Fruit fly (Drosophila melanogaster): ENCODE results near the gene REPTOR-BP.

Gene REPTOR-BP

DNA sequence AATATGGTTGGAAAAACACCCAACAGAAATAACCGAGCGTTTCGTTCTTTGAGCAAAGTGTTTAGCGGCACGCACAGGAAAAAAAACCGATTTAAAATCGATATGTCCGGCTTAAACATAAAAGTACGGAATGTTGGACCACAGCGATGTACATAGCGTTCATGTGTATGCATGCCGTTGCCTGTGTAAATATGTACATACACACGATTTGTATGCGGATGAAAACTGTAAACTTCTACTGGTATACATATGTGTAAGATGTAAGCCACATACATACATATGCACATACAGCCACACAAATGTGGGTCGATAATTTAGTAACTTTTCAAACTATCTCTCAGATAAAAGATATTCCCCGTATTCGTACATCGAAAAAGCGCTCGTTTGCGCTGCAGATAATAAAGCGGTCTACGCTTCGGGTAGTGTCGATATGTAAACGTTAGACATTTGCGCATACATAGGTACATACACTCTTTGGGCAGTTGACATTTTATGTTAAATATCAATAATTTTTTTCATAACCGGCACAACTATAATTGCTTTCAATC is 14.2 kb upstream of the REPTOR-BP start (continued):
- no peak for TF ChIP-seq tin (GFP tag; optimal IDR thresholded peaks at IDR 0.05)
- no peak for TF ChIP-seq Mad (GFP tag; optimal IDR thresholded peaks at IDR 0.05)
- TF ChIP-seq CG7357 (GFP tag; IDR thresholded peaks at IDR 0.05) = no peak
- TF ChIP-seq sna (GFP tag; IDR thresholded peaks at IDR 0.05; ENCODE audit: partially characterized antibody) = no peak
- TF ChIP-seq Sin3A (optimal IDR thresholded peaks at IDR 0.05) = no peak
- TF ChIP-seq eve (GFP tag; optimal IDR thresholded peaks at IDR 0.05) = peak in 1 of 2 experiments; percentile 91
- TF ChIP-seq PHDP (tag; optimal IDR thresholded peaks at IDR 0.05) = no peak
- TF ChIP-seq amos (GFP tag; IDR thresholded peaks at IDR 0.05; ENCODE audit: partially characterized antibody) = no peak
- TF ChIP-seq trem (tag; optimal IDR thresholded peaks at IDR 0.05) = no peak
- TF ChIP-seq MTF-1 (GFP tag; optimal IDR thresholded peaks at IDR 0.05; ENCODE audit: borderline replicate concordance) = no peak
- TF ChIP-seq Nf-YA (GFP tag; IDR thresholded peaks at IDR 0.05) = no peak
- TF ChIP-seq pfk (GFP tag; optimal IDR thresholded peaks at IDR 0.05) = peak; percentile 75
- 0 out of 2 replicates have a peak, but pooled peaks have one; percentile 17 for TF ChIP-seq Scr (GFP tag; IDR thresholded peaks at IDR 0.05; ENCODE audit: partially characterized antibody)
- TF ChIP-seq CG16815 (GFP tag; optimal IDR thresholded peaks at IDR 0.05) = no peak
- TF ChIP-seq CG6854 (GFP tag; optimal IDR thresholded peaks at IDR 0.05) = no peak
- no peak for TF ChIP-seq H2.0 (GFP tag; IDR thresholded peaks at IDR 0.05)
- TF ChIP-seq CG10462 (GFP tag; optimal IDR thresholded peaks at IDR 0.05) = no peak
- TF ChIP-seq Mrtf (GFP tag; IDR thresholded peaks at IDR 0.05) = no peak
- peak; percentile 55 for TF ChIP-seq CG12299 (tag; optimal IDR thresholded peaks at IDR 0.05)
- TF ChIP-seq Drgx (GFP tag; IDR thresholded peaks at IDR 0.05) = no peak
- peak; percentile 1 for TF ChIP-seq Side (GFP tag; optimal IDR thresholded peaks at IDR 0.05)
- TF ChIP-seq nau (GFP tag; optimal IDR thresholded peaks at IDR 0.05) = peak; percentile 3
- TF ChIP-seq caup (GFP tag; optimal IDR thresholded peaks at IDR 0.05; ENCODE audit: severe bottlenecking) = no peak
- no peak for TF ChIP-seq C15 (GFP tag; IDR thresholded peaks at IDR 0.05)
- TF ChIP-seq CG3163 (GFP tag; optimal IDR thresholded peaks at IDR 0.05) = peak; percentile 11
- TF ChIP-seq mam (GFP tag; optimal IDR thresholded peaks at IDR 0.05) = no peak
- peak; percentile 11 for TF ChIP-seq CG6254 (GFP tag; optimal IDR thresholded peaks at IDR 0.05)
- no peak for TF ChIP-seq dm (GFP tag; optimal IDR thresholded peaks at IDR 0.05)
- TF ChIP-seq D (optimal IDR thresholded peaks at IDR 0.05) = no peak
- TF ChIP-seq D (GFP tag; optimal IDR thresholded peaks at IDR 0.05) = peak; percentile 57
- TF ChIP-seq tap (tag; optimal IDR thresholded peaks at IDR 0.05) = no peak
- TF ChIP-seq zfh2 (GFP tag; optimal IDR thresholded peaks at IDR 0.05) = no peak
- TF ChIP-seq stc (GFP tag; IDR thresholded peaks at IDR 0.05) = no peak
- TF ChIP-seq CG12219 (GFP tag; optimal IDR thresholded peaks at IDR 0.05) = peak; percentile 20
- no peak for TF ChIP-seq Mes4 (GFP tag; optimal IDR thresholded peaks at IDR 0.05)
- TF ChIP-seq CG12236 (GFP tag; optimal IDR thresholded peaks at IDR 0.05) = no peak
- no peak for TF ChIP-seq crp (GFP tag; optimal IDR thresholded peaks at IDR 0.05)
- peak; percentile 66 for TF ChIP-seq CG17568 (GFP tag; optimal IDR thresholded peaks at IDR 0.05)
- no peak for TF ChIP-seq CG15514 (GFP tag; optimal IDR thresholded peaks at IDR 0.05)
- TF ChIP-seq crc (GFP tag; optimal IDR thresholded peaks at IDR 0.05) = no peak
- TF ChIP-seq CG10543 (GFP tag; optimal IDR thresholded peaks at IDR 0.05) = no peak
- TF ChIP-seq ac (GFP tag; optimal IDR thresholded peaks at IDR 0.05) = peak; percentile 73
- peak; percentile 80 for TF ChIP-seq chm (GFP tag; IDR thresholded peaks at IDR 0.05)
- peak; percentile 51; the same call in 1 of the 3 replicates for TF ChIP-seq CG2199 (GFP tag; IDR thresholded peaks at IDR 0.05)
- TF ChIP-seq CG18599 (GFP tag; optimal IDR thresholded peaks at IDR 0.05) = no peak
- TF ChIP-seq zen2 (GFP tag; IDR thresholded peaks at IDR 0.05; ENCODE audit: partially characterized antibody) = no peak
- peak; percentile 50 for TF ChIP-seq CG14710 (tag; optimal IDR thresholded peaks at IDR 0.05)
- TF ChIP-seq CG11723 (GFP tag; optimal IDR thresholded peaks at IDR 0.05) = peak; percentile 27
- TF ChIP-seq ind (GFP tag; optimal IDR thresholded peaks at IDR 0.05) = no peak
- TF ChIP-seq CG8290 (GFP tag; optimal IDR thresholded peaks at IDR 0.05) = peak; percentile 15
- TF ChIP-seq CG8290 (tag; optimal IDR thresholded peaks at IDR 0.05) = peak in 1 of 2 experiments; percentile 73
